Worm (Caenorhabditis elegans) whole organism, late embryonic: ENCODE data around the gene wdr-31.

Experiments used
- ceh-14 ChIP-seq: sonication (generic microtip); optimal IDR thresholded peaks from 2 replicates; lab custom pipeline; 2016; ENCODE audit warnings: missing genotype, missing genetic modification characterization, missing compliant biosample characterization
- ceh-2 ChIP-seq: sonication (generic microtip); optimal IDR thresholded peaks from 2 replicates; lab custom pipeline; 2016; ENCODE audit warnings: missing genotype, missing genetic modification characterization, missing compliant biosample characterization
- ceh-22 ChIP-seq: sonication (generic microtip); optimal IDR thresholded peaks from 2 replicates; lab custom pipeline; 2017; ENCODE audit warnings: missing biosample characterization, missing genetic modification characterization
- che-1 ChIP-seq: sonication (generic microtip); optimal IDR thresholded peaks from 2 replicates; lab custom pipeline; 2016; ENCODE audit warnings: mild to moderate bottlenecking, missing genetic modification characterization, missing compliant biosample characterization
- eyg-1 ChIP-seq: sonication (generic microtip); optimal IDR thresholded peaks from 2 replicates; lab custom pipeline; 2016; ENCODE audit warnings: missing genotype, missing genetic modification characterization, missing compliant biosample characterization
- nhr-11 ChIP-seq: fragments of 150-350 bp; optimal IDR thresholded peaks from 2 replicates; lab custom pipeline; 2014; ENCODE audit warnings: missing biosample characterization, missing genetic modification characterization
- sox-4 ChIP-seq: sonication (generic microtip); optimal IDR thresholded peaks from 2 replicates; lab custom pipeline; 2017; ENCODE audit warnings: mild to moderate bottlenecking, missing genetic modification characterization, inconsistent platforms, missing compliant biosample characterization

DNA sequence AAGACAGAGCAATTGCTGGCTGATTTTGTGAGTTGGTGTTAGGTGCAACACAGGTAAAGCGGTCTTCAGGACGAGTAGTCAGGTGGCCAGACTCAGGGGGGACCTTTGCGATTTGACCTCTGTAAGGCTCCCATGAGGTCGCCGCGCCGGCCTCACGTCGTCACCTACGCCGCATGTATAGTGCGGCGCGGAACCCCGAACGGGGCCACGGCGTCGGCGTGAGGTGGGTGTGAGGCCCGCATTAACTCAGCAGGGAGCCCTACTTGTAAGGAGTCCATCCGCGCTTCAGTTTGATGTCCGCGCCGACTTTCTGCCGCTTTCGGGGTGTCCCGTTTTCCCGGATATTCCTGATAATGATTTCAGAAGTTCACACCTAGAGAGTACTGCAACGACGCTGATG, 19.5 kb upstream of the wdr-31 start:
- TF ChIP-seq nhr-11 (tag; lab: Kevin White, UChicago) (no peak), eyg-1 (tag; lab: Kevin White, UChicago) (no peak), che-1 (tag; lab: Kevin White, UChicago) (no peak), ceh-22 (tag; lab: Kevin White, UChicago) (no peak), ceh-2 (tag; lab: Kevin White, UChicago) (no peak), ceh-14 (no peak), sox-4 (tag; lab: Kevin White, UChicago) (no peak)
